Worm (Caenorhabditis elegans): ENCODE measurements around the gene Y111B2A.1.

ce11 chrIII:12469800-12470199, 25.6 kb downstream of the Y111B2A.1 start:
- TF ChIP-seq T22C8.4 (GFP tag; IDR thresholded peaks at IDR 0.05) (no peak), ztf-23 (GFP tag; IDR thresholded peaks at IDR 0.05) (no peak), klf-2 (GFP tag; conservative IDR thresholded peaks at IDR 0.05) (no peak), flt-1 (GFP tag; IDR thresholded peaks at IDR 0.05) (no peak), cog-1 (tag; optimal IDR thresholded peaks at IDR 0.05) (no peak), med-1 (GFP tag; optimal IDR thresholded peaks at IDR 0.05; ENCODE audit: insufficient read depth) (no peak), ztf-29 (GFP tag; IDR thresholded peaks at IDR 0.05) (no peak)

All from whole organism, midembryonic.